Fruit fly (Drosophila melanogaster): ENCODE results near the gene CG16762.
A peak's percentile ranks its signal among the peaks of the same experiment; 100 is the strongest.

The CG16762 gene

DNA sequence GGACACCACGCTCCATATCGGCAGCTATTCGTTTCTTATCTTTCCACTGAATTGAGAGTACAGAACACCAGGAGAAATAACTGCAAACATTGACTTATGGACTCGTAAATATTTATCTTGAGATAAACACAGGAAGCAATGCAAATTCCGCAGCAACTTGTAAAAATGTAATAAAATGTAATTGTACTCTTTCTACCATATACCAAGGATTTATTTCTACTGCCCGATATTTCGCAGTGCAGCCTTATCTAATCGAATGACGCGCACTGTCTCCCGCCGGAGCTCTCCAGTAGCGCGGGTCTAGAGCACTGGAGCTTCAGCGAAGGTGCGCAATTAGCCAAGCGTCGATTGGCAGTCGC, 18.7 kb upstream of the CG16762 start (continued):
- TF ChIP-seq Stat92E (GFP tag; optimal IDR thresholded peaks at IDR 0.05) (no peak), ftz-f1 (GFP tag; optimal IDR thresholded peaks at IDR 0.05) (peak; percentile 59), ase (GFP tag; IDR thresholded peaks at IDR 0.05) (peak; percentile 88), bowl (GFP tag; IDR thresholded peaks at IDR 0.05) (peak; percentile 75; the same call in 1 of the 2 replicates), CG14050 (GFP tag; IDR thresholded peaks at IDR 0.05) (peak; percentile 88), org-1 (GFP tag; optimal IDR thresholded peaks at IDR 0.05) (peak; percentile 80), CG4820 (GFP tag; optimal IDR thresholded peaks at IDR 0.05) (peak; percentile 82), CG13894 (tag; optimal IDR thresholded peaks at IDR 0.05) (peak; percentile 90), Gsc (GFP tag; IDR thresholded peaks at IDR 0.05) (peak; percentile 35; the same call in 1 of the 2 replicates), CG3995 (GFP tag; optimal IDR thresholded peaks at IDR 0.05) (peak; percentile 66), Ets65A (GFP tag) (peak; percentile 97), CG15269 (tag; optimal IDR thresholded peaks at IDR 0.05) (peak; percentile 85), Nf-YB (GFP tag; optimal IDR thresholded peaks at IDR 0.05) (peak; percentile 52), CG18619 (GFP tag; optimal IDR thresholded peaks at IDR 0.05) (peak; percentile 65), kni (GFP tag; optimal IDR thresholded peaks at IDR 0.05) (no peak), pita (GFP tag; optimal IDR thresholded peaks at IDR 0.05) (no peak), Oaz (GFP tag; IDR thresholded peaks at IDR 0.05) (peak; percentile 77), CG7556 (GFP tag; optimal IDR thresholded peaks at IDR 0.05) (peak; percentile 83), CG15073 (GFP tag; optimal IDR thresholded peaks at IDR 0.05) (no peak), bsh (GFP tag; optimal IDR thresholded peaks at IDR 0.05) (peak in 1 of 2 experiments; percentile 76), trem (tag; optimal IDR thresholded peaks at IDR 0.05) (peak; percentile 66), vfl (GFP tag; optimal IDR thresholded peaks at IDR 0.05) (peak; percentile 63), CG2889 (GFP tag; IDR thresholded peaks at IDR 0.05) (peak; percentile 80), NC2β (GFP tag; optimal IDR thresholded peaks at IDR 0.05) (peak; percentile 33), Dad (GFP tag; optimal IDR thresholded peaks at IDR 0.05) (peak; percentile 85), wek (GFP tag; optimal IDR thresholded peaks at IDR 0.05) (no peak), CG7963 (GFP tag; IDR thresholded peaks at IDR 0.05; ENCODE audit: partially characterized antibody) (no peak), fu2 (GFP tag; optimal IDR thresholded peaks at IDR 0.05) (peak; percentile 42), dm (GFP tag; optimal IDR thresholded peaks at IDR 0.05) (peak; percentile 7), ATbp (GFP tag; optimal IDR thresholded peaks at IDR 0.05) (peak; percentile 35), Sry-δ (GFP tag; optimal IDR thresholded peaks at IDR 0.05) (peak; percentile 57), Adf1 (GFP tag; IDR thresholded peaks at IDR 0.05) (peak; percentile 79), Med (GFP tag) (peak; percentile 99), CG3163 (GFP tag; optimal IDR thresholded peaks at IDR 0.05) (no peak), CG7271 (tag; optimal IDR thresholded peaks at IDR 0.05) (no peak), dysf (GFP tag; IDR thresholded peaks at IDR 0.05) (peak; percentile 95), dmrt11E (tag; optimal IDR thresholded peaks at IDR 0.05) (peak; percentile 53), CG7987 (GFP tag; optimal IDR thresholded peaks at IDR 0.05) (peak; percentile 2), CG8388 (GFP tag; optimal IDR thresholded peaks at IDR 0.05) (peak; percentile 65), CG10147 (GFP tag; optimal IDR thresholded peaks at IDR 0.05) (peak; percentile 85), HLH54F (GFP tag; optimal IDR thresholded peaks at IDR 0.05) (peak; percentile 70), otp (GFP tag; IDR thresholded peaks at IDR 0.05) (peak; percentile 84), Hmx (GFP tag; optimal IDR thresholded peaks at IDR 0.05) (peak; percentile 15), tgo (GFP tag; IDR thresholded peaks at IDR 0.05) (peak; percentile 93), Aef1 (GFP tag; IDR thresholded peaks at IDR 0.05) (peak; percentile 93), CG6689 (GFP tag; IDR thresholded peaks at IDR 0.05) (peak; percentile 87), crc (GFP tag; optimal IDR thresholded peaks at IDR 0.05) (peak; percentile 81), Hr39 (optimal IDR thresholded peaks at IDR 0.05) (no peak), klu (GFP tag; IDR thresholded peaks at IDR 0.05) (peak; percentile 82), CG15479 (GFP tag; optimal IDR thresholded peaks at IDR 0.05) (peak; percentile 48), CG32767 (GFP tag; IDR thresholded peaks at IDR 0.05) (peak; percentile 81), CG8765 (GFP tag; IDR thresholded peaks at IDR 0.05) (peak; percentile 77)
